Fruit fly (Drosophila melanogaster): ENCODE results near the gene zormin.

DNA sequence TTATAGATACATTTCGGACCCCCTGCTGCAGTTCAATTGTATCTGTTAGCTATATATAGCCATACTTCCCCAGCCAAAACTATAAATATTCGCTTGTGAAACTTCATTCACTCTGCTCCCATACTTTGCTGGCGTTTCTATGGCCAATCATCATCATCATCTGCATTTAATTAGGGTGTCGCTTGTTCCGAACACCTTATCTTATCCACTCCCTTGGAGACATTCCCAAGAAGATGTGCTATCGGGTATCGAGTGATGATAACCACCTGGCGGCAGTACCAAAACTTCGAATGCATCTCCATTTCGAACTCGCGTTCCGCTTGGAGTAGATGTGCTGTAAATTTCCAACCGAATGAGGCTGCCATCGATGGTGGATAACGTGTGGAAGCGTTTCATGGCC, 34.1 kb upstream of the zormin start, which contains the start of gene CG13810:
- TF ChIP-seq pan (optimal IDR thresholded peaks at IDR 0.05) = no peak
- no peak for TF ChIP-seq psq (optimal IDR thresholded peaks at IDR 0.05)
- no peak for TF ChIP-seq usp (GFP tag; optimal IDR thresholded peaks at IDR 0.05)

Measured in whole organism.